Worm (Caenorhabditis elegans) whole organism, young adult: ENCODE results near the gene ugtp-1.

ENCODE experiments used
- B0019.2 ChIP-seq: fragments of 200-800 bp; sonication (Bioruptor generic); conservative IDR thresholded peaks from 2 replicates; pipeline ENCODE4 v1.3.6; 2022; ENCODE audit warnings: missing genetic modification reagents, missing genetic modification characterization, missing compliant biosample characterization
- B0035.1 ChIP-seq: sonication (generic microtip); optimal IDR thresholded peaks from 2 replicates; lab custom pipeline; 2016; ENCODE audit warnings: missing genetic modification characterization, mild to moderate bottlenecking, missing compliant biosample characterization, missing genotype, missing genetic modification reagents
- B0261.1 ChIP-seq: sonication (generic microtip); optimal IDR thresholded peaks from 2 replicates; lab custom pipeline; 2016; ENCODE audit warnings: mild to moderate bottlenecking, missing genetic modification characterization, moderate library complexity, missing compliant biosample characterization
- C17E4.6 ChIP-seq: fragments of 200-800 bp; sonication (Bioruptor generic); IDR thresholded peaks from 2 replicates; pipeline ENCODE4 v1.3.6; 2022; ENCODE audit warnings: missing genetic modification reagents, missing genetic modification characterization, missing compliant biosample characterization
- F22D6.2 ChIP-seq: sonication (generic microtip); optimal IDR thresholded peaks from 2 replicates; lab custom pipeline; 2016; ENCODE audit warnings: mild to moderate bottlenecking, missing genetic modification characterization, missing compliant biosample characterization
- F55B11.4 ChIP-seq: sonication (generic microtip); optimal IDR thresholded peaks from 2 replicates; lab custom pipeline; 2016; ENCODE audit warnings: missing compliant biosample characterization, missing genetic modification characterization, borderline replicate concordance; ENCODE audit not compliant: insufficient read depth
- K12H6.12 ChIP-seq: fragments of 200-800 bp; sonication (Bioruptor generic); optimal IDR thresholded peaks from 2 replicates; lab custom pipeline; 2018; ENCODE audit warnings: mild to moderate bottlenecking, missing genetic modification characterization, missing compliant biosample characterization
- Y53F4B.3 ChIP-seq: fragments of 200-800 bp; sonication (Bioruptor generic); IDR thresholded peaks from 2 replicates; pipeline ENCODE4 v1.3.6; 2022; ENCODE audit warnings: missing genetic modification reagents, missing genetic modification characterization, missing compliant biosample characterization
- Y56A3A.18 ChIP-seq: fragments of 200-800 bp; sonication (Bioruptor generic); IDR thresholded peaks from 2 replicates; pipeline ENCODE4 v1.3.6; 2022; ENCODE audit warnings: missing genetic modification reagents, missing genetic modification characterization, missing compliant biosample characterization
- Y95B8A.8 ChIP-seq: fragments of 200-800 bp; sonication (Bioruptor generic); IDR thresholded peaks from 2 replicates; pipeline ENCODE4 v1.3.6; 2022; ENCODE audit warnings: missing genetic modification reagents, missing genetic modification characterization, missing compliant biosample characterization
- ZK185.1 ChIP-seq: sonication (generic microtip); optimal IDR thresholded peaks from 2 replicates; lab custom pipeline; 2016; ENCODE audit warnings: mild to moderate bottlenecking, missing genetic modification characterization, missing compliant biosample characterization; ENCODE audit not compliant: poor library complexity, severe bottlenecking
- akir-1 ChIP-seq: fragments of 200-800 bp; sonication (Bioruptor generic); optimal IDR thresholded peaks from 2 replicates; lab custom pipeline; 2018; ENCODE audit warnings: mild to moderate bottlenecking, missing genetic modification characterization, moderate library complexity, missing compliant biosample characterization
- ama-1 ChIP-seq, 3 experiments: fragments of 150-350 bp in 1 of 3; sonication (generic microtip) in 2 of 3; optimal IDR thresholded peaks; 2 replicates each; lab custom pipeline; 2014 to 2018; ENCODE audit warnings: missing biosample characterization in 2 of 3, missing genetic modification characterization in 2 of 3, missing genetic modification reagents in 2 of 3
- aptf-2 ChIP-seq: fragments of 200-800 bp; sonication (Bioruptor generic); conservative IDR thresholded peaks from 2 replicates; pipeline ENCODE4 v1.3.6; 2022; ENCODE audit warnings: missing genetic modification reagents, missing genetic modification characterization, missing compliant biosample characterization
- athp-1 ChIP-seq: sonication (generic microtip); optimal IDR thresholded peaks from 2 replicates; lab custom pipeline; 2017; ENCODE audit warnings: mild to moderate bottlenecking, missing genetic modification characterization, missing compliant biosample characterization
- attf-6 ChIP-seq: fragments of 200-800 bp; sonication (Bioruptor generic); IDR thresholded peaks from 2 replicates; pipeline ENCODE4 v1.3.6; 2022; ENCODE audit warnings: missing genetic modification reagents, missing genetic modification characterization, missing compliant biosample characterization
- bed-2 ChIP-seq: fragments of 200-800 bp; sonication (Bioruptor generic); IDR thresholded peaks from 2 replicates; pipeline ENCODE4 v1.3.6; 2022; ENCODE audit warnings: missing genetic modification reagents, missing genetic modification characterization, missing compliant biosample characterization
- cebp-2 ChIP-seq: fragments of 200-800 bp; sonication (Bioruptor generic); IDR thresholded peaks from 2 replicates; pipeline ENCODE4 v1.3.6; 2022; ENCODE audit warnings: missing genetic modification characterization, missing compliant biosample characterization
- ceh-91 ChIP-seq: fragments of 200-800 bp; sonication (Bioruptor generic); IDR thresholded peaks from 2 replicates; pipeline ENCODE4 v1.3.6; 2022; ENCODE audit warnings: missing genetic modification reagents, missing genetic modification characterization, missing compliant biosample characterization
- chd-7 ChIP-seq: sonication (generic microtip); optimal IDR thresholded peaks from 2 replicates; lab custom pipeline; 2016; ENCODE audit warnings: mild to moderate bottlenecking, missing genetic modification characterization, moderate library complexity, missing compliant biosample characterization
- die-1 ChIP-seq: sonication (generic microtip); optimal IDR thresholded peaks from 2 replicates; lab custom pipeline; 2016; ENCODE audit warnings: missing genotype, mild to moderate bottlenecking, missing genetic modification characterization, missing compliant biosample characterization
- efl-1 ChIP-seq: fragments of 150-350 bp; optimal IDR thresholded peaks from 2 replicates; lab custom pipeline; 2014; ENCODE audit warnings: missing biosample characterization, missing genetic modification reagents, missing genetic modification characterization
- egl-18 ChIP-seq: fragments of 200-800 bp; sonication (Bioruptor generic); IDR thresholded peaks from 2 replicates; pipeline ENCODE4 v1.3.6; 2022; ENCODE audit warnings: missing genetic modification reagents, missing genetic modification characterization, missing compliant biosample characterization
- egrh-3 ChIP-seq: fragments of 200-800 bp; sonication (Bioruptor generic); IDR thresholded peaks from 2 replicates; pipeline ENCODE4 v1.3.6; 2022; ENCODE audit warnings: missing genetic modification reagents, missing genetic modification characterization, missing compliant biosample characterization
- ets-4 ChIP-seq: fragments of 200-800 bp; sonication (Bioruptor generic); optimal IDR thresholded peaks from 2 replicates; lab custom pipeline; 2018; ENCODE audit warnings: mild to moderate bottlenecking, missing genetic modification characterization, missing compliant biosample characterization
- him-1 ChIP-seq: sonication (generic microtip); optimal IDR thresholded peaks from 2 replicates; lab custom pipeline; 2016; ENCODE audit warnings: missing genotype, missing genetic modification reagents, missing genetic modification characterization, missing compliant biosample characterization
- hlh-12 ChIP-seq: sonication (generic microtip); optimal IDR thresholded peaks from 2 replicates; lab custom pipeline; 2016; ENCODE audit warnings: missing genetic modification characterization, missing compliant biosample characterization
- hrde-1 ChIP-seq: sonication (generic microtip); optimal IDR thresholded peaks from 2 replicates; lab custom pipeline; 2016; ENCODE audit warnings: missing genetic modification characterization, mild to moderate bottlenecking, missing compliant biosample characterization, moderate library complexity, missing genotype, missing genetic modification reagents, borderline replicate concordance
- hsf-1 ChIP-seq: fragments of 200-800 bp; sonication (Bioruptor generic); IDR thresholded peaks from 2 replicates; pipeline ENCODE4 v1.3.6; 2022; ENCODE audit warnings: missing genetic modification reagents, missing genetic modification characterization, missing compliant biosample characterization
- let-607 ChIP-seq, 2 experiments: fragments of 200-800 bp in 1 of 2; sonication (Bioruptor generic) in 1 of 2; sonication (generic microtip) in 1 of 2; optimal IDR thresholded peaks; 2 replicates each; lab custom pipeline; 2016 to 2018; ENCODE audit warnings: mild to moderate bottlenecking in 2 of 2, missing compliant biosample characterization in 2 of 2, missing genetic modification characterization in 2 of 2, moderate library complexity in 2 of 2, missing genotype in 1 of 2
- lin-26 ChIP-seq: fragments of 200-800 bp; sonication (Bioruptor generic); IDR thresholded peaks from 2 replicates; pipeline ENCODE4 v1.3.6; 2022; ENCODE audit warnings: missing genetic modification reagents, missing genetic modification characterization, missing compliant biosample characterization
- lin-40 ChIP-seq: sonication (generic microtip); optimal IDR thresholded peaks from 2 replicates; lab custom pipeline; 2016; ENCODE audit warnings: missing genetic modification characterization, mild to moderate bottlenecking, missing compliant biosample characterization, missing genotype, missing genetic modification reagents
- lir-1 ChIP-seq: fragments of 200-800 bp; sonication (Bioruptor generic); conservative IDR thresholded peaks from 2 replicates; pipeline ENCODE4 v1.3.6; 2022; ENCODE audit warnings: missing genetic modification reagents, missing genetic modification characterization, missing compliant biosample characterization
- madf-10 ChIP-seq: sonication (generic microtip); optimal IDR thresholded peaks from 2 replicates; lab custom pipeline; 2016; ENCODE audit warnings: mild to moderate bottlenecking, missing genetic modification characterization, missing compliant biosample characterization
- madf-3 ChIP-seq: fragments of 200-800 bp; sonication (Bioruptor generic); IDR thresholded peaks from 2 replicates; pipeline ENCODE4 v1.3.6; 2022; ENCODE audit warnings: missing genetic modification reagents, missing genetic modification characterization, missing compliant biosample characterization
- mes-4 ChIP-seq: sonication (generic microtip); optimal IDR thresholded peaks from 2 replicates; lab custom pipeline; 2016; ENCODE audit warnings: missing genotype, missing genetic modification characterization, missing compliant biosample characterization
- nfya-1 ChIP-seq: sonication (generic microtip); optimal IDR thresholded peaks from 2 replicates; lab custom pipeline; 2017; ENCODE audit warnings: antibody characterized with exemption, missing compliant biosample characterization, missing genetic modification characterization, borderline replicate concordance; ENCODE audit not compliant: insufficient read depth
- nfya-2 ChIP-seq: fragments of 200-800 bp; sonication (Bioruptor generic); IDR thresholded peaks from 2 replicates; pipeline ENCODE4 v1.3.6; 2022; ENCODE audit warnings: missing genetic modification reagents, missing genetic modification characterization, missing compliant biosample characterization
- nhr-179 ChIP-seq: sonication (generic microtip); optimal IDR thresholded peaks from 2 replicates; lab custom pipeline; 2016; ENCODE audit warnings: mild to moderate bottlenecking, missing genetic modification characterization, missing compliant biosample characterization
- rcor-1 ChIP-seq: fragments of 200-800 bp; sonication (Bioruptor generic); IDR thresholded peaks from 2 replicates; pipeline ENCODE4 v1.3.6; 2022; ENCODE audit warnings: missing genetic modification reagents, missing genetic modification characterization, missing compliant biosample characterization
- rpc-1 ChIP-seq, 2 experiments: fragments of 150-350 bp in 1 of 2; sonication (generic microtip) in 1 of 2; optimal IDR thresholded peaks; 2 replicates each; lab custom pipeline; 2014 to 2018; ENCODE audit warnings: missing biosample characterization in 1 of 2, missing genetic modification characterization in 1 of 2, missing genetic modification reagents in 1 of 2, missing genotype in 1 of 2
- sea-2 ChIP-seq: fragments of 200-800 bp; sonication (Bioruptor generic); IDR thresholded peaks from 2 replicates; pipeline ENCODE4 v1.3.6; 2022; ENCODE audit warnings: missing genetic modification characterization, missing compliant biosample characterization
- snpc-1.3 ChIP-seq: sonication (generic microtip); optimal IDR thresholded peaks from 2 replicates; lab custom pipeline; 2017; ENCODE audit warnings: missing genetic modification characterization, mild to moderate bottlenecking, missing compliant biosample characterization, antibody characterized with exemption, moderate library complexity, missing genotype, missing genetic modification reagents; ENCODE audit not compliant: insufficient read depth
- tbp1 ChIP-seq: fragments of 200-800 bp; sonication (Bioruptor generic); optimal IDR thresholded peaks from 2 replicates; lab custom pipeline; 2018; ENCODE audit warnings: mild to moderate bottlenecking, missing genetic modification characterization, missing compliant biosample characterization
- tlf-1 ChIP-seq: fragments of 200-800 bp; sonication (Bioruptor generic); optimal IDR thresholded peaks from 2 replicates; lab custom pipeline; 2018; ENCODE audit warnings: mild to moderate bottlenecking, missing genetic modification characterization, missing compliant biosample characterization
- ztf-25 ChIP-seq: fragments of 200-800 bp; sonication (Bioruptor generic); IDR thresholded peaks from 2 replicates; pipeline ENCODE4 v1.3.6; 2022; ENCODE audit warnings: missing genetic modification reagents, missing genetic modification characterization, missing compliant biosample characterization
- ztf-28 ChIP-seq: fragments of 200-800 bp; sonication (Bioruptor generic); IDR thresholded peaks from 2 replicates; pipeline ENCODE4 v1.3.6; 2022; ENCODE audit warnings: missing genetic modification reagents, missing genetic modification characterization, missing compliant biosample characterization
- ztf-3 ChIP-seq: fragments of 200-800 bp; sonication (Bioruptor generic); optimal IDR thresholded peaks from 2 replicates; lab custom pipeline; 2018; ENCODE audit warnings: mild to moderate bottlenecking, missing genetic modification characterization, missing compliant biosample characterization

ugtp-1 gene

DNA sequence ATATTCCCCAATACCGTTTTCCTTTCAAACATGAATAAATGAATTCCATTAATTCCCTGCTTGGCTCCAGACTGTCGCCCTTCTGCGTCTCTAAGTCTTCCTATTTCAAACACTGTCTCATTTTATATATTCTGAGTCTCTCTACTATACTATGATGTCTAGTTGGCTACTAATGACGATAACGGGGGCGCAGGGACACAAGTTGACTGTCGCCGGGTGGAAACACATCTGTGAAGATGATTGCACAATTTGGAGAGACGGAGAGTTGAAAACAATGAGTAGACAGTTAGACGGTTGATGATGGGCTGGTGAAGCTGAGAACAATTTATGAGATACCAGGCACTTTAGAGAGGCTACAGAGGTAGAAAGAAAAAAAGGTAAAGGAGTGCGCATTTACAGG, 1.0 kb downstream of the ugtp-1 start, which contains the start of gene sma-2:
sma-2 (plus strand) TSS at position 194 of the 400 bp plus-strand sequence.
- no peak for TF ChIP-seq ztf-3 (GFP tag; lab: Kevin White, UChicago)
- TF ChIP-seq Y53F4B.3, result no peak
- TF ChIP-seq hlh-12 (tag; lab: Kevin White, UChicago), result no peak
- no peak for TF ChIP-seq hsf-1
- no peak for TF ChIP-seq sea-2
- TF ChIP-seq athp-1, result no peak
- TF ChIP-seq hrde-1, result no peak
- no peak for TF ChIP-seq K12H6.12 (tag; lab: Kevin White, UChicago)
- TF ChIP-seq ztf-25 (GFP tag; lab: Robert Waterston, UW), result no peak
- no peak for TF ChIP-seq snpc-1.3
- TF ChIP-seq nfya-2 (GFP tag; lab: Robert Waterston, UW), result no peak
- no peak for TF ChIP-seq B0261.1 (tag; lab: Kevin White, UChicago)
- no peak for TF ChIP-seq C17E4.6 (GFP tag; lab: Robert Waterston, UW)
- TF ChIP-seq lir-1 (GFP tag; lab: Robert Waterston, UW), result 0 out of 2 replicates have a peak, but pooled peaks have one; percentile 6
- peak; percentile 64 for TF ChIP-seq lin-40 (tag; lab: Kevin White, UChicago)
- TF ChIP-seq chd-7 (tag; lab: Kevin White, UChicago), result peak; percentile 54
- TF ChIP-seq nfya-1, result no peak
- no peak for TF ChIP-seq ceh-91 (GFP tag; lab: Robert Waterston, UW)
- TF ChIP-seq tbp1 (GFP tag; lab: Kevin White, UChicago), result peak; percentile 36
- TF ChIP-seq ets-4 (GFP tag; lab: Kevin White, UChicago), result peak; percentile 18
- no peak for TF ChIP-seq rcor-1
- TF ChIP-seq bed-2 (GFP tag; lab: Robert Waterston, UW), result no peak
- TF ChIP-seq F55B11.4, result no peak
- TF ChIP-seq ztf-28, result no peak
- TF ChIP-seq madf-3 (GFP tag; lab: Robert Waterston, UW), result no peak
- TF ChIP-seq die-1 (tag; lab: Kevin White, UChicago), result no peak
- TF ChIP-seq cebp-2 (GFP tag; lab: Robert Waterston, UW), result no peak
- TF ChIP-seq him-1 (tag; lab: Kevin White, UChicago), result no peak
- TF ChIP-seq rpc-1 (optimal IDR thresholded peaks at IDR 0.05; lab: Kevin White, UChicago), result no peak
- no peak for TF ChIP-seq rpc-1 (tag; optimal IDR thresholded peaks at IDR 0.05; lab: Kevin White, UChicago)
- no peak for TF ChIP-seq akir-1 (GFP tag; lab: Kevin White, UChicago)
- TF ChIP-seq efl-1 (GFP tag; lab: Kevin White, UChicago), result no peak
- TF ChIP-seq ama-1 (optimal IDR thresholded peaks at IDR 0.05; lab: Kevin White, UChicago), result no peak
- TF ChIP-seq ama-1 (GFP tag; optimal IDR thresholded peaks at IDR 0.05; lab: Kevin White, UChicago), result no peak
- TF ChIP-seq Y95B8A.8 (GFP tag; lab: Robert Waterston, UW), result no peak
- no peak for TF ChIP-seq lin-26
- TF ChIP-seq B0019.2, result no peak
- TF ChIP-seq madf-10 (tag; lab: Kevin White, UChicago), result peak; percentile 25
- TF ChIP-seq F22D6.2 (tag; lab: Kevin White, UChicago), result no peak
- no peak for TF ChIP-seq Y56A3A.18 (GFP tag; lab: Robert Waterston, UW)
- TF ChIP-seq attf-6 (GFP tag; lab: Robert Waterston, UW), result no peak
- no peak for TF ChIP-seq mes-4 (tag; lab: Kevin White, UChicago)
- TF ChIP-seq egrh-3 (GFP tag; lab: Robert Waterston, UW), result no peak
- no peak for TF ChIP-seq tlf-1
- TF ChIP-seq ZK185.1 (tag; lab: Kevin White, UChicago), result peak; percentile 33
- no peak for TF ChIP-seq B0035.1 (tag; lab: Kevin White, UChicago)
- TF ChIP-seq let-607 (tag; optimal IDR thresholded peaks at IDR 0.05; lab: Kevin White, UChicago), result peak; percentile 24 to 30
- no peak for TF ChIP-seq egl-18 (GFP tag; lab: Robert Waterston, UW)
- TF ChIP-seq nhr-179 (tag; lab: Kevin White, UChicago), result no peak
- TF ChIP-seq aptf-2, result no peak
